Worm (Caenorhabditis elegans) whole organism, L3 larva: ENCODE data around the gene msp-36.

ENCODE experiments used
- mdl-1 ChIP-seq: fragments of 150-350 bp; optimal IDR thresholded peaks from 2 replicates; lab custom pipeline; 2014; ENCODE audit warnings: missing biosample characterization, missing genetic modification characterization
- pha-4 ChIP-seq: fragments of 150-350 bp; optimal IDR thresholded peaks from 2 replicates; lab custom pipeline; 2014; ENCODE audit warnings: missing biosample characterization, missing genetic modification reagents, missing genetic modification characterization
- skn-1 ChIP-seq: fragments of 150-350 bp; optimal IDR thresholded peaks from 2 replicates; lab custom pipeline; 2014; ENCODE audit warnings: missing biosample characterization, missing genetic modification characterization
- unc-62 ChIP-seq: fragments of 150-350 bp; sonication (generic microtip); optimal IDR thresholded peaks from 4 replicates; lab custom pipeline; 2014; ENCODE audit warnings: missing biosample characterization, missing genetic modification reagents, missing genetic modification characterization

DNA sequence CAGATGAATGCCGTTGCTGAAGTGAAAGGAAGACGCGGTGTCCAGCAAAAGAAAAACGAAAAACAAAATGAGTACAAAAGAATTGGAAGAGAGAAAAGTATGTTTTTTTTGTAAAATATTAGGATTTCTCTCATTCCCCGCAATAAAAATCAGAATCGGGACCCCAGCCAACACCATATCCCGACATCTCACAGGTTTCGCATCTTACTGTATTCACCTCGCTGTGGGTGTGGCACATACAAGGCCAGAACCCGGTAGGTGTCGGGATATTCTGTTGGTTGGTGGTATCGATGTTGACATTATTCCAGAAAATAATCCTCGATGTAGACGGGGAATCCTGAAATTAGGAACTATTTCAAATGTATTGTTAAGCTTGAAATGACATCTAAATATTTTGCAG is 21.5 kb downstream of the msp-36 start:
- TF ChIP-seq unc-62 (no peak), pha-4 (tag; lab: Kevin White, UChicago) (no peak), mdl-1 (no peak), skn-1 (tag; lab: Kevin White, UChicago) (no peak)
